Worm (Caenorhabditis elegans): ENCODE data around the gene T23G4.2.
"Not testable (repeated sequence)": the region's sequence is repeated elsewhere in the genome, so short reads cannot be mapped to it uniquely, and the experiment has no call there.

The T23G4.2 gene

DNA sequence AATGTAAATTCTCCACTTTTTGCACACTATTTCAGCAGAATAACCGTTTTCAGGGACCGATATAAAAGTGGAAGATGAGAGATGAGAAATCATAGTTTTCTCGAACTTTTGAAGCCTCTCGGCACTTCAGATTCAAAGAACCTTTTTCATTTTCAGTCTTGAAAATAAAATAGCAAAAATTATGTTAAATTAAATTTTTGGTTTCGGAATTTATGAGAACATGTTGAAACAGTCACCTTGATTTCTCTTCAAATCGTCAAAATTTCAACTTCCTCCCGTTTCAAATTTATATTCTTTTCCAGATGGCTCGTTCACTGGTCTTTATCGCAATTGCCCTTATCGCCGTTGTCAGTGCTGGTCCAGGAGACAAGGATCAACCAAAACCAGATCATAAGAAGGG is 10.7 kb downstream of the T23G4.2 start, which contains the start of gene srlf-26 (continued):
- TF ChIP-seq xnd-1 (tag; optimal IDR thresholded peaks at IDR 0.05) = no peak
- TF ChIP-seq egl-44 (GFP tag; IDR thresholded peaks at IDR 0.05) = no peak
- no peak for TF ChIP-seq ZK185.1 (tag; optimal IDR thresholded peaks at IDR 0.05; ENCODE audit: poor library complexity, severe bottlenecking)
- TF ChIP-seq mes-4 (tag; optimal IDR thresholded peaks at IDR 0.05) = no peak

DNA sequence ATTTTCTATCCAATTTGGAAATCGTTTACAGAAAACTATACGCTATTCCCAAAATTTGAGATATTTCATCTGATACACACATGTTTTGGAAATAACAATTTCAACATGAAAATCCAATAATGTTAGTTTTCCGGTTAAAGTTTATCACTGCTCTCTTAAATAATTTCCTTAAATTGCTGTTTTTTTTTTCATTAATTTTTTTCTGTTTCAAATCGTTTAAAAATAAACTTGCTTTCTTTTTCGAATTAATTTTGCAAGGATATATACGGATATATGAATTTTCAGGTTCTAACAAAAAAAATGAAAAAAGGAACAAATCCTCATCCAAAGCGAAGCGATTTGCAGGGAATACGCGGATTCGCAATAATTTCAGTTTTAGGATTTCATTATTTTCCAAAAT is 15.9 kb downstream of the T23G4.2 start, which contains the start of gene oac-48:
Gene oac-48 (plus strand): TSS at position 301 of the 400 bp plus-strand sequence.
- TF ChIP-seq lsy-27 (tag; optimal IDR thresholded peaks at IDR 0.05; ENCODE audit: borderline replicate concordance, insufficient read depth) (no peak), zim-3 (tag; optimal IDR thresholded peaks at IDR 0.05) (no peak), sdz-38 (tag; optimal IDR thresholded peaks at IDR 0.05) (no peak), attf-5 (GFP tag; optimal IDR thresholded peaks at IDR 0.05) (no peak), hmg-1.2 (GFP tag; IDR thresholded peaks at IDR 0.05) (no peak), egl-18 (GFP tag; IDR thresholded peaks at IDR 0.05) (no peak), ztf-25 (GFP tag; IDR thresholded peaks at IDR 0.05) (no peak), T07F8.4 (tag; optimal IDR thresholded peaks at IDR 0.05) (no peak), egrh-3 (GFP tag; IDR thresholded peaks at IDR 0.05) (no peak), ztf-28 (GFP tag; IDR thresholded peaks at IDR 0.05) (no peak), nhr-179 (tag; optimal IDR thresholded peaks at IDR 0.05) (no peak), hlh-12 (tag; optimal IDR thresholded peaks at IDR 0.05) (no peak), mxl-1 (tag; optimal IDR thresholded peaks at IDR 0.05) (no peak)

ce11 chrIV:13667975-13668374 is 21.4 kb downstream of the T23G4.2 start:
- TF ChIP-seq hsf-1 (GFP tag; IDR thresholded peaks at IDR 0.05) = peak; percentile 98
- TF ChIP-seq snpc-4 (GFP tag; optimal IDR thresholded peaks at IDR 0.05); rpc-1 (tag; optimal IDR thresholded peaks at IDR 0.05): not testable (repeated sequence)
- peak in 1 of 4 experiments; percentile 51 for TF ChIP-seq snpc-4 (tag; optimal IDR thresholded peaks at IDR 0.05)
- TF ChIP-seq rpc-1 (optimal IDR thresholded peaks at IDR 0.05) = peak; percentile 37
- TF ChIP-seq egrh-3 (GFP tag; IDR thresholded peaks at IDR 0.05) = peak; percentile 45
- TF ChIP-seq Y56A3A.18 (GFP tag; IDR thresholded peaks at IDR 0.05) = 0 out of 2 replicates have a peak, but pooled peaks have one; percentile 69
- TF ChIP-seq mel-28 (tag; optimal IDR thresholded peaks at IDR 0.05; ENCODE audit: borderline replicate concordance) = peak; percentile 67
- TF ChIP-seq madf-6 (GFP tag; IDR thresholded peaks at IDR 0.05) = peak; percentile 61; the same call in 1 of the 2 replicates
- peak; percentile 76 for TF ChIP-seq ekl-4 (GFP tag; IDR thresholded peaks at IDR 0.05)
- TF ChIP-seq attf-6 (GFP tag; IDR thresholded peaks at IDR 0.05) = 0 out of 2 replicates have a peak, but pooled peaks have one; percentile 67
- TF ChIP-seq ceh-40 (GFP tag; IDR thresholded peaks at IDR 0.05) = 0 out of 2 replicates have a peak, but pooled peaks have one; percentile 21
- TF ChIP-seq Y53F4B.3 (GFP tag; IDR thresholded peaks at IDR 0.05) = peak; percentile 32; the same call in 1 of the 2 replicates
- peak; percentile 58; the same call in 1 of the 2 replicates for TF ChIP-seq Y79H2A.3 (GFP tag; conservative IDR thresholded peaks at IDR 0.05)
- 0 out of 2 replicates have a peak, but pooled peaks have one; percentile 43 for TF ChIP-seq ztf-25 (GFP tag; IDR thresholded peaks at IDR 0.05)
- TF ChIP-seq ceh-100 (GFP tag; IDR thresholded peaks at IDR 0.05) = 0 out of 2 replicates have a peak, but pooled peaks have one; percentile 27

DNA sequence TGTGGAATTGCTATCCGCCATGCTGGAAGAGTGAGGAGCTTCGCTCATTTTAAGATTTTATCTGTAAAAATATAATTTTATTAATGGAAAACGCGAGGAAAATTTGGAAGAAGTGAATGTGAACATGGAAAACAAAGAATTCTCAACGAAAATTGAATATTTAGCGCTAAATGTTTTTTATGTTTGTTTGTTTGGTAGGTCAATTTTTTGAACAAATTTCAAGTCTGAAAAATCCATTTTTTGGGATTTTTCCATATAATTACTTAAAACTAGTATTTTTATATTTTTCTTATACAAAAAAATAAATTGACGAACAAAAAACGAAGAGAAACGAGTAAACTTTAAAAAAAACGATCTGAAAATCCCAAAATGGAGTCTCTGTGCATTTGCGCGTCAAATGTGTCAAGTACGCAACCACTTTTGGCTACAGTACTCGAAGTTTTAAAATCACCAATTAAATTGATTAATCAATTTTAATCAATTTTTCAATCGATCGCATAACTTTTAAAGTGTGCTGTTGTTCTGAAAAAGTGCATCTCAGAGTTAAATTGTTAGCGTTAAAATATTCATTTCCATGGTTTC is 22.4 kb downstream of the T23G4.2 start, which contains the start of gene fbxa-215:
Gene fbxa-215 (minus strand): TSS at position 61 of the 582 bp plus-strand sequence.
- TF ChIP-seq attf-6 (GFP tag; IDR thresholded peaks at IDR 0.05) (no peak), xnd-1 (tag; optimal IDR thresholded peaks at IDR 0.05) (peak; percentile 47), lsl-1 (GFP tag; optimal IDR thresholded peaks at IDR 0.05) (peak; percentile 52), madf-8 (GFP tag; conservative IDR thresholded peaks at IDR 0.05) (peak; percentile 65), dpl-1 (GFP tag; optimal IDR thresholded peaks at IDR 0.05) (peak; percentile 19), bed-2 (GFP tag; IDR thresholded peaks at IDR 0.05) (no peak), madf-6 (GFP tag; IDR thresholded peaks at IDR 0.05) (peak; percentile 75), snpc-4 (GFP tag; optimal IDR thresholded peaks at IDR 0.05) (peak; percentile 57), snpc-4 (tag; optimal IDR thresholded peaks at IDR 0.05) (peak in 3 of 4 experiments; percentile 62 to 88 (median 82)), fkh-3 (tag; optimal IDR thresholded peaks at IDR 0.05) (no peak), efl-1 (GFP tag; optimal IDR thresholded peaks at IDR 0.05) (peak; percentile 58)

Measured in whole organism, young adult.